Fruit fly (Drosophila melanogaster) Kc167 (cell line): ENCODE results near the gene GstO3.

Experiments
- Myc ChIP-seq: fragments of >200 bp; optimal IDR thresholded peaks from 2 replicates; lab custom pipeline; 2017; ENCODE audit warnings: missing external identifiers
- Sin3A ChIP-seq: fragments of >200 bp; optimal IDR thresholded peaks from 2 replicates; lab custom pipeline; 2018; ENCODE audit warnings: missing external identifiers

dm6 chr3L:8541669-8542068 is 23.0 kb downstream of the GstO3 start:
- TF ChIP-seq Myc, result no peak
- TF ChIP-seq Sin3A (lab: Kevin White, UChicago), result no peak
